Fruit fly (Drosophila melanogaster) Kc167 (cell line): ENCODE data around the gene PIG-K.

Experiments
- Myc ChIP-seq: fragments of >200 bp; optimal IDR thresholded peaks from 2 replicates; lab custom pipeline; 2017; ENCODE audit warnings: missing external identifiers
- insv ChIP-seq: fragments of >200 bp; optimal IDR thresholded peaks from 3 replicates; lab custom pipeline; 2018; ENCODE audit warnings: missing external identifiers
- psq ChIP-seq: fragments of >200 bp; optimal IDR thresholded peaks from 2 replicates; lab custom pipeline; 2017; ENCODE audit warnings: missing external identifiers
- ttk ChIP-seq: sonication (Bioruptor generic); optimal IDR thresholded peaks from 2 replicates; lab custom pipeline; 2017; ENCODE audit warnings: missing external identifiers

DNA sequence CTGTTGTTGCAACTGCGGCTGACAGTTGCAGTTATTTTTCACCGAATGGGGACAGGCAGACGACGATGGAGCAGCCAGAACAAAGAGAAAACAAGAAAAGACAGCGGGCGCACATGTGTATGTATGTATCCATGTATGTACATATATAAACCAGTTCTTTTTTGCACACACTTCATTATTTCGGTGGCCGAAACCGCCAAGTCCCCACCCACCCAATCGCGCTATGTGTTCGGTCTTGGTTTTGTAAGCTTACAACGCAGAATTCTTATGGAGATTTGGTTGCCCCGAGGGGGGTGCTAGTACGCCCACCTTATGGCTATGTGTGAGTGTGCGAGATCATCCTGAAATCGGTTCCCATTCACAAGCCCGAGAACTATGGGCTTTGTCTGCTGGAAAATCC lies 22.1 kb upstream of the PIG-K start:
- TF ChIP-seq insv (lab: Kevin White, UChicago) (no peak), Myc (lab: Kevin White, UChicago) (no peak), psq (no peak), ttk (lab: Kevin White, UChicago) (no peak)
